Fruit fly (Drosophila melanogaster) whole organism, embryonic: ENCODE data around the gene CG3277.

Source experiments
- Adf1 ChIP-seq: fragments of 200-800 bp; sonication (Bioruptor generic); IDR thresholded peaks from 2 replicates; pipeline ENCODE4 v1.3.6; 2022; ENCODE audit warnings: missing biosample characterization, missing genetic modification characterization
- Aef1 ChIP-seq: fragments of 200-800 bp; sonication (Bioruptor generic); IDR thresholded peaks from 3 replicates; pipeline ENCODE4 v1.3.6; 2022; ENCODE audit warnings: missing biosample characterization, missing genetic modification characterization
- Antp ChIP-seq: fragments of 200-800 bp; sonication (Bioruptor generic); optimal IDR thresholded peaks from 3 replicates; lab custom pipeline; 2016; ENCODE audit warnings: missing biosample characterization, missing genetic modification characterization
- BtbVII ChIP-seq: fragments of 200-800 bp; sonication (Bioruptor generic); optimal IDR thresholded peaks from 3 replicates; lab custom pipeline; 2017; ENCODE audit warnings: missing biosample characterization, mild to moderate bottlenecking, missing genetic modification characterization
- C15 ChIP-seq: fragments of 200-800 bp; sonication (Bioruptor generic); IDR thresholded peaks from 3 replicates; pipeline ENCODE4 v1.3.6; 2022; ENCODE audit warnings: missing biosample characterization, missing genetic modification characterization
- CG10267 ChIP-seq: fragments of 200-800 bp; sonication (Bioruptor generic); optimal IDR thresholded peaks from 2 replicates; lab custom pipeline; 2018; ENCODE audit warnings: missing biosample characterization, mild to moderate bottlenecking, missing genetic modification characterization, moderate library complexity
- CG10274 ChIP-seq: fragments of 200-800 bp; sonication (Bioruptor generic); optimal IDR thresholded peaks from 3 replicates; lab custom pipeline; 2017; ENCODE audit warnings: missing biosample characterization, mild to moderate bottlenecking, missing genetic modification characterization
- CG10431 ChIP-seq: fragments of 200-800 bp; sonication (Bioruptor generic); optimal IDR thresholded peaks from 3 replicates; lab custom pipeline; 2018; ENCODE audit warnings: missing biosample characterization, mild to moderate bottlenecking, missing genetic modification characterization
- CG1233 ChIP-seq: fragments of 200-800 bp; sonication (Bioruptor generic); optimal IDR thresholded peaks from 4 replicates; lab custom pipeline; 2018; ENCODE audit warnings: missing biosample characterization, mild to moderate bottlenecking, missing genetic modification characterization
- CG17361 ChIP-seq: fragments of 200-800 bp; sonication (Bioruptor generic); IDR thresholded peaks from 3 replicates; pipeline ENCODE4 v1.3.6; 2022; ENCODE audit warnings: missing biosample characterization, missing genetic modification characterization
- CG17912 ChIP-seq: fragments of 200-800 bp; sonication (Bioruptor generic); optimal IDR thresholded peaks from 2 replicates; lab custom pipeline; 2018; ENCODE audit warnings: missing biosample characterization, mild to moderate bottlenecking, missing genetic modification characterization
- CG31388 ChIP-seq: fragments of 200-800 bp; sonication (Bioruptor generic); optimal IDR thresholded peaks from 2 replicates; lab custom pipeline; 2016; ENCODE audit warnings: missing biosample characterization, missing genetic modification characterization
- CG32532 ChIP-seq: fragments of 200-800 bp; sonication (Bioruptor generic); IDR thresholded peaks from 2 replicates; pipeline ENCODE4 v1.3.6; 2022; ENCODE audit warnings: missing biosample characterization, missing genetic modification characterization
- CG3407 ChIP-seq: fragments of 200-800 bp; sonication (Bioruptor generic); optimal IDR thresholded peaks from 2 replicates; lab custom pipeline; 2018; ENCODE audit warnings: missing biosample characterization, mild to moderate bottlenecking, missing genetic modification characterization
- CG4820 ChIP-seq: fragments of 200-800 bp; sonication (Bioruptor generic); optimal IDR thresholded peaks from 3 replicates; lab custom pipeline; 2016; ENCODE audit warnings: missing biosample characterization, missing genetic modification characterization
- CG6765 ChIP-seq: fragments of 200-800 bp; sonication (Bioruptor generic); optimal IDR thresholded peaks from 3 replicates; lab custom pipeline; 2017; ENCODE audit warnings: missing biosample characterization, mild to moderate bottlenecking, missing genetic modification characterization
- CG7839 ChIP-seq: fragments of 200-800 bp; sonication (Bioruptor generic); optimal IDR thresholded peaks from 3 replicates; lab custom pipeline; 2018; ENCODE audit warnings: missing biosample characterization, mild to moderate bottlenecking, missing genetic modification characterization, moderate library complexity
- CG8281 ChIP-seq: fragments of 200-800 bp; sonication (Bioruptor generic); optimal IDR thresholded peaks from 2 replicates; lab custom pipeline; 2018; ENCODE audit warnings: missing biosample characterization, mild to moderate bottlenecking, missing genetic modification characterization, moderate library complexity
- CG8924 ChIP-seq: fragments of 200-800 bp; optimal IDR thresholded peaks from 3 replicates; lab custom pipeline; 2019; ENCODE audit warnings: missing biosample characterization, mild to moderate bottlenecking, missing genetic modification characterization, moderate library complexity
- Chrac-16 ChIP-seq: fragments of 200-800 bp; sonication (Bioruptor generic); optimal IDR thresholded peaks from 3 replicates; lab custom pipeline; 2016; ENCODE audit warnings: missing biosample characterization, missing genetic modification characterization
- CoRest ChIP-seq: fragments of 200-800 bp; sonication (Bioruptor generic); optimal IDR thresholded peaks from 3 replicates; lab custom pipeline; 2018; ENCODE audit warnings: missing biosample characterization, mild to moderate bottlenecking, missing genetic modification characterization, moderate library complexity
- CrebB ChIP-seq: fragments of 200-800 bp; sonication (Bioruptor generic); optimal IDR thresholded peaks from 3 replicates; lab custom pipeline; 2018; ENCODE audit warnings: missing biosample characterization, mild to moderate bottlenecking, missing genetic modification characterization
- Doc3 ChIP-seq: fragments of 200-800 bp; sonication (Bioruptor generic); IDR thresholded peaks from 3 replicates; pipeline ENCODE4 v1.3.6; 2022; ENCODE audit warnings: missing biosample characterization, missing genetic modification characterization; ENCODE audit not compliant: partially characterized antibody
- Dref ChIP-seq: fragments of 200-800 bp; sonication (Bioruptor generic); IDR thresholded peaks from 2 replicates; pipeline ENCODE4 v1.3.6; 2022; ENCODE audit warnings: missing biosample characterization, missing genetic modification characterization
- Fer1 ChIP-seq: fragments of 200-800 bp; sonication (Bioruptor generic); optimal IDR thresholded peaks from 2 replicates; lab custom pipeline; 2017; ENCODE audit warnings: missing biosample characterization, mild to moderate bottlenecking, missing genetic modification characterization
- Max ChIP-seq: fragments of 200-800 bp; sonication (Bioruptor generic); optimal IDR thresholded peaks from 2 replicates; lab custom pipeline; 2016; ENCODE audit warnings: missing biosample characterization, mild to moderate bottlenecking, missing genetic modification characterization
- NC2α ChIP-seq: fragments of 200-800 bp; sonication (Bioruptor generic); optimal IDR thresholded peaks from 2 replicates; lab custom pipeline; 2016; ENCODE audit warnings: missing biosample characterization, missing genetic modification characterization
- NC2β ChIP-seq: fragments of 200-800 bp; sonication (Bioruptor generic); optimal IDR thresholded peaks from 2 replicates; lab custom pipeline; 2016; ENCODE audit warnings: missing biosample characterization, missing genetic modification characterization
- Nf-YB ChIP-seq: fragments of 200-800 bp; sonication (Bioruptor generic); optimal IDR thresholded peaks from 3 replicates; lab custom pipeline; 2019; ENCODE audit warnings: missing biosample characterization, mild to moderate bottlenecking, missing genetic modification characterization, moderate library complexity
- Scr ChIP-seq: fragments of 200-800 bp; sonication (Bioruptor generic); IDR thresholded peaks from 2 replicates; pipeline ENCODE4 v1.3.6; 2022; ENCODE audit warnings: missing biosample characterization, missing genetic modification characterization; ENCODE audit not compliant: partially characterized antibody
- Usf ChIP-seq: fragments of 200-800 bp; sonication (Bioruptor generic); optimal IDR thresholded peaks from 2 replicates; lab custom pipeline; 2017; ENCODE audit warnings: missing genotype, missing biosample characterization, missing genetic modification characterization
- bbx ChIP-seq: fragments of 200-800 bp; sonication (Bioruptor generic); IDR thresholded peaks from 2 replicates; pipeline ENCODE4 v1.3.6; 2022; ENCODE audit warnings: missing biosample characterization, missing genetic modification characterization; ENCODE audit not compliant: partially characterized antibody
- chinmo ChIP-seq: fragments of 200-800 bp; sonication (Bioruptor generic); IDR thresholded peaks from 4 replicates; pipeline ENCODE4 v1.3.6; 2022; ENCODE audit warnings: missing biosample characterization, missing genetic modification characterization; ENCODE audit not compliant: partially characterized antibody
- cwo ChIP-seq: fragments of 200-800 bp; sonication (Bioruptor generic); optimal IDR thresholded peaks from 3 replicates; lab custom pipeline; 2017; ENCODE audit warnings: missing biosample characterization, missing genetic modification characterization, mild to moderate bottlenecking, moderate library complexity, missing genetic modification reagents
- da ChIP-seq: fragments of 200-800 bp; sonication (Bioruptor generic); optimal IDR thresholded peaks from 2 replicates; lab custom pipeline; 2016; ENCODE audit warnings: missing biosample characterization, missing genetic modification characterization
- dimm ChIP-seq: fragments of 200-800 bp; sonication (Bioruptor generic); IDR thresholded peaks from 2 replicates; pipeline ENCODE4 v1.3.6; 2022; ENCODE audit warnings: missing biosample characterization, missing genetic modification characterization
- disco-r ChIP-seq: fragments of 200-800 bp; sonication (Bioruptor generic); optimal IDR thresholded peaks from 2 replicates; lab custom pipeline; 2016; ENCODE audit warnings: missing biosample characterization, missing genetic modification characterization
- dm ChIP-seq: fragments of 200-800 bp; sonication (Bioruptor generic); optimal IDR thresholded peaks from 3 replicates; lab custom pipeline; 2016; ENCODE audit warnings: missing biosample characterization, missing genetic modification characterization
- fru ChIP-seq: fragments of >200 bp; optimal IDR thresholded peaks from 2 replicates; lab custom pipeline; 2017
- kay ChIP-seq: fragments of 200-800 bp; sonication (Bioruptor generic); optimal IDR thresholded peaks from 2 replicates; lab custom pipeline; 2016; ENCODE audit warnings: missing biosample characterization, missing genetic modification characterization
- knrl ChIP-seq: fragments of 200-800 bp; sonication (Bioruptor generic); IDR thresholded peaks from 3 replicates; pipeline ENCODE4 v1.3.6; 2022; ENCODE audit warnings: missing biosample characterization, missing genetic modification characterization; ENCODE audit not compliant: partially characterized antibody
- lmd ChIP-seq: fragments of 200-800 bp; sonication (Bioruptor generic); IDR thresholded peaks from 2 replicates; pipeline ENCODE4 v1.3.6; 2022; ENCODE audit warnings: missing biosample characterization, missing genetic modification characterization
- lov ChIP-seq, 2 experiments: fragments of 200-800 bp in 1 of 2; fragments of >200 bp in 1 of 2; sonication (Bioruptor generic) in 1 of 2; IDR thresholded peaks in 1 of 2; optimal IDR thresholded peaks in 1 of 2; 2 replicates in 1 of 2; 3 replicates in 1 of 2; pipeline versions ENCODE4 v1.3.6 to Lab custom; 2017 to 2022; ENCODE audit warnings: missing biosample characterization in 1 of 2, missing genetic modification characterization in 1 of 2
- odd ChIP-seq: fragments of 200-800 bp; sonication (Bioruptor generic); optimal IDR thresholded peaks from 2 replicates; lab custom pipeline; 2017; ENCODE audit warnings: missing biosample characterization, mild to moderate bottlenecking, missing genetic modification characterization
- pb ChIP-seq: fragments of 200-800 bp; sonication (Bioruptor generic); optimal IDR thresholded peaks from 3 replicates; lab custom pipeline; 2016; ENCODE audit warnings: missing biosample characterization, missing genetic modification characterization
- shn ChIP-seq: fragments of 200-800 bp; sonication (Bioruptor generic); optimal IDR thresholded peaks from 3 replicates; lab custom pipeline; 2016; ENCODE audit warnings: missing biosample characterization, missing genetic modification characterization
- toy ChIP-seq: fragments of 200-800 bp; sonication (Bioruptor generic); IDR thresholded peaks from 2 replicates; pipeline ENCODE4 v1.3.6; 2022; ENCODE audit warnings: missing biosample characterization, missing genetic modification characterization
- vvl ChIP-seq: fragments of 200-800 bp; sonication (Bioruptor generic); IDR thresholded peaks from 2 replicates; pipeline ENCODE4 v1.3.6; 2022; ENCODE audit warnings: missing biosample characterization, missing genetic modification characterization
- wdn ChIP-seq: fragments of 200-800 bp; sonication (Bioruptor generic); IDR thresholded peaks from 2 replicates; pipeline ENCODE4 v1.3.6; 2022; ENCODE audit warnings: missing biosample characterization, missing genetic modification characterization
- yki ChIP-seq: fragments of >200 bp; optimal IDR thresholded peaks from 3 replicates; lab custom pipeline; 2018

Gene CG3277

dm6 chr2L:3338566-3339215 lies 34.8 kb downstream of the CG3277 start (continued):
- peak; percentile 88; the same call in 2 of the 3 replicates for TF ChIP-seq CG17361
- peak; percentile 66 for TF ChIP-seq dm (GFP tag; lab: Kevin White, UChicago)
- TF ChIP-seq CG7839 = peak; percentile 83
- no peak for TF ChIP-seq toy
- TF ChIP-seq dimm (GFP tag; lab: Robert Waterston, UW) = 0 out of 2 replicates have a peak, but pooled peaks have one; percentile 10
- no peak for TF ChIP-seq CG10274
- TF ChIP-seq Dref = no peak
- TF ChIP-seq Nf-YB (GFP tag; lab: Kevin White, UChicago) = peak; percentile 56
- peak; percentile 38 for TF ChIP-seq CG10431 (GFP tag; lab: Kevin White, UChicago)
- peak; percentile 38 for TF ChIP-seq CG8281 (tag; lab: Kevin White, UChicago)
- TF ChIP-seq chinmo (GFP tag; lab: Robert Waterston, UW) = no peak
- TF ChIP-seq kay (GFP tag; lab: Kevin White, UChicago) = peak; percentile 68
- TF ChIP-seq da (GFP tag; lab: Kevin White, UChicago) = peak; percentile 10
- TF ChIP-seq vvl (GFP tag; lab: Robert Waterston, UW) = peak; percentile 90
- TF ChIP-seq odd (GFP tag; lab: Kevin White, UChicago) = peak; percentile 24
- peak; percentile 38; the same call in 1 of the 2 replicates for TF ChIP-seq CG32532
- TF ChIP-seq CoRest (tag; lab: Kevin White, UChicago) = peak; percentile 73
- no peak for TF ChIP-seq CrebB
- no peak for TF ChIP-seq Adf1 (GFP tag; lab: Robert Waterston, UW)
- TF ChIP-seq CG4820 = peak; percentile 85
- TF ChIP-seq Max (GFP tag; lab: Kevin White, UChicago) = peak; percentile 50
- peak; percentile 88 for TF ChIP-seq Antp (GFP tag; lab: Kevin White, UChicago)
- peak; percentile 73 for TF ChIP-seq NC2α (GFP tag; lab: Kevin White, UChicago)
- no peak for TF ChIP-seq bbx
- no peak for TF ChIP-seq cwo (GFP tag; lab: Kevin White, UChicago)
- TF ChIP-seq Doc3 (GFP tag; lab: Robert Waterston, UW) = no peak
- TF ChIP-seq CG31388 (GFP tag; lab: Kevin White, UChicago) = peak; percentile 10
- peak; percentile 30 for TF ChIP-seq CG1233
- TF ChIP-seq NC2β (GFP tag; lab: Kevin White, UChicago) = peak; percentile 90
- no peak for TF ChIP-seq C15
- no peak for TF ChIP-seq yki (lab: Kevin White, UChicago)
- peak; percentile 74 for TF ChIP-seq pb
- no peak for TF ChIP-seq CG17912 (GFP tag; lab: Kevin White, UChicago)
- peak; percentile 30; the same call in 1 of the 2 replicates for TF ChIP-seq wdn (GFP tag; lab: Robert Waterston, UW)
- TF ChIP-seq knrl (GFP tag; lab: Robert Waterston, UW) = no peak
- TF ChIP-seq Fer1 (GFP tag; lab: Kevin White, UChicago) = no peak
- TF ChIP-seq CG8924 (tag; lab: Kevin White, UChicago) = peak; percentile 85
- peak; percentile 9 for TF ChIP-seq Usf
- TF ChIP-seq Aef1 (GFP tag; lab: Robert Waterston, UW) = peak; percentile 55; the same call in 2 of the 3 replicates
- peak; percentile 81 for TF ChIP-seq CG10267 (tag; lab: Kevin White, UChicago)
- TF ChIP-seq Chrac-16 (GFP tag; lab: Kevin White, UChicago) = peak; percentile 86
- peak; percentile 78 for TF ChIP-seq shn (GFP tag; lab: Kevin White, UChicago)
- TF ChIP-seq CG3407 (GFP tag; lab: Kevin White, UChicago) = peak; percentile 85
- TF ChIP-seq BtbVII = no peak
- peak; percentile 65 for TF ChIP-seq disco-r (GFP tag; lab: Kevin White, UChicago)
- no peak for TF ChIP-seq CG6765 (GFP tag; lab: Kevin White, UChicago)
- TF ChIP-seq Scr (GFP tag; lab: Robert Waterston, UW) = no peak
- no peak for TF ChIP-seq fru (lab: Kevin White, UChicago)
- TF ChIP-seq lmd (GFP tag; lab: Robert Waterston, UW) = peak; percentile 81
- no peak for TF ChIP-seq lov (optimal IDR thresholded peaks at IDR 0.05; lab: Kevin White, UChicago)
- TF ChIP-seq lov (GFP tag; IDR thresholded peaks at IDR 0.05; lab: Robert Waterston, UW) = peak; percentile 73; the same call in 1 of the 3 replicates
